Worm (Caenorhabditis elegans): Measurements from ENCODE around the gene sup-1.

sup-1 gene

DNA sequence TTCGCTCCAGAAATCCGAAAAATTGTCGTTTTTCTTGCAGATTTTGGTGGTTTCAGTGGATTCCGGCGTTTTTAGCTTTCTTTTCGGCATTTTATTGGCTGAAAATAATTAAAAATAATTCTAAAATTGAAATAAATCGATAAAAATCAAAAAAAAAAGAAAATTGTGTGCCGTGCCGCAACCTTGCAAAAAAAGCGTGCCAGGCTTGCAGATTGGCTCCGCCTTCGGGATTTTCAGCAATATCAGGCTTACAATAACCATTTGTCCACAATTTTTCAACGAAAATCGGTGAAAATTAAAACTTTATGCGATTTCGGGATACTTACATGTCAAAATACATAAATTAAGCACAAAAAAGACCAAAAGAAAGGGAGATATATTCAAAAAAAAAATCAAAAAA, 18.9 kb downstream of the sup-1 start, which contains the start of gene Y41C4A.9 (continued):
- TF ChIP-seq rpc-1 (optimal IDR thresholded peaks at IDR 0.05), result peak; percentile 2
- TF ChIP-seq rpc-1 (tag; optimal IDR thresholded peaks at IDR 0.05), result no peak
- TF ChIP-seq athp-1 (tag; optimal IDR thresholded peaks at IDR 0.05), result no peak
- no peak for TF ChIP-seq egl-44 (GFP tag; IDR thresholded peaks at IDR 0.05)
- TF ChIP-seq F57A8.1 (GFP tag; optimal IDR thresholded peaks at IDR 0.05), result no peak
- TF ChIP-seq Y53G8AR.9 (GFP tag; conservative IDR thresholded peaks at IDR 0.05), result 0 out of 2 replicates have a peak, but pooled peaks have one; percentile 54
- peak; percentile 27 for TF ChIP-seq snpc-4 (GFP tag; optimal IDR thresholded peaks at IDR 0.05)
- peak in 1 of 4 experiments; percentile 9 for TF ChIP-seq snpc-4 (tag; optimal IDR thresholded peaks at IDR 0.05)
- TF ChIP-seq cebp-1 (GFP tag; IDR thresholded peaks at IDR 0.05), result no peak
- TF ChIP-seq cebp-1 (tag; optimal IDR thresholded peaks at IDR 0.05), result peak; percentile 44
- peak; percentile 22 for TF ChIP-seq tbp1 (GFP tag; optimal IDR thresholded peaks at IDR 0.05)
- TF ChIP-seq sptf-2 (GFP tag; optimal IDR thresholded peaks at IDR 0.05), result no peak
- TF ChIP-seq pbrm-1 (GFP tag; IDR thresholded peaks at IDR 0.05), result no peak
- 0 out of 2 replicates have a peak, but pooled peaks have one; percentile 19 for TF ChIP-seq ztf-28 (GFP tag; IDR thresholded peaks at IDR 0.05)
- TF ChIP-seq D2030.7 (GFP tag; IDR thresholded peaks at IDR 0.05), result peak; percentile 42; the same call in 1 of the 2 replicates
- TF ChIP-seq lsl-1 (GFP tag; optimal IDR thresholded peaks at IDR 0.05), result peak; percentile 18

- TF ChIP-seq ceh-91 (GFP tag; IDR thresholded peaks at IDR 0.05) (no peak), B0261.1 (tag; optimal IDR thresholded peaks at IDR 0.05) (no peak), D2030.7 (GFP tag; IDR thresholded peaks at IDR 0.05) (no peak), ztf-6 (GFP tag; IDR thresholded peaks at IDR 0.05) (no peak), Y79H2A.3 (GFP tag; conservative IDR thresholded peaks at IDR 0.05) (no peak), egl-18 (GFP tag; IDR thresholded peaks at IDR 0.05) (no peak)
These were observed 28.7 kb downstream of the sup-1 start, which contains the start of gene Y41C4A.8 for ce11 chrIII:11708722-11709121. Y41C4A.8 (minus strand) TSS chrIII:11708822.

DNA sequence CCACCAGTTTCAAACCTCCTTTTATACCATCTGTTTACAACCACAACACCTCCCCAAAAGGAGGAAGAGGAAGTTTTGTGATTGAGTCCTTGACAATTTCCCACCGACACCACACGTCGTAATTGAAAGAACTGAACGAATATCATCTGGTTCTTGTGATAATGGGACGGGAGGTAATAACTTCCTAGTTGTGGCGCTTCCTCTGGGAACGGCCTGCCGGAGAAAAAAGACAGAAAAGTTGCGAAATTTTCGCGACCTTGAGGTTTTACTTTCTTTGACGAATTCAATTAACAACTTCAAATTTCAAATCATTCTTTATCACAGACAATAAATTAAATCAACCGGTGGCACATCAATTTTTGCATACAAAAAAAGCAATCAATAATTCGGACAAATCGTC, 30.8 kb downstream of the sup-1 start, which contains the start of gene col-96:
Gene col-96, minus strand, starts transcription at position 101 of the 400 bp plus-strand sequence.
- no peak for TF ChIP-seq nhr-80 (tag; optimal IDR thresholded peaks at IDR 0.05)
- TF ChIP-seq ztf-18 (tag; optimal IDR thresholded peaks at IDR 0.05), result no peak
- TF ChIP-seq cebp-2 (GFP tag; IDR thresholded peaks at IDR 0.05), result no peak
- TF ChIP-seq sea-2 (GFP tag; IDR thresholded peaks at IDR 0.05), result no peak
- TF ChIP-seq lsl-1 (GFP tag; optimal IDR thresholded peaks at IDR 0.05), result no peak
- TF ChIP-seq nfya-1 (tag; optimal IDR thresholded peaks at IDR 0.05; ENCODE audit: borderline replicate concordance, insufficient read depth), result no peak
- TF ChIP-seq D2030.7 (GFP tag; IDR thresholded peaks at IDR 0.05), result no peak
- no peak for TF ChIP-seq B0261.1 (tag; optimal IDR thresholded peaks at IDR 0.05)
- no peak for TF ChIP-seq lin-40 (tag; optimal IDR thresholded peaks at IDR 0.05)
- no peak for TF ChIP-seq lin-26 (GFP tag; IDR thresholded peaks at IDR 0.05)
- TF ChIP-seq aptf-2 (GFP tag; conservative IDR thresholded peaks at IDR 0.05), result no peak
- TF ChIP-seq Y53F4B.3 (GFP tag; IDR thresholded peaks at IDR 0.05), result no peak

- TF ChIP-seq Y56A3A.18 (GFP tag; IDR thresholded peaks at IDR 0.05) (no peak), Y79H2A.3 (GFP tag; conservative IDR thresholded peaks at IDR 0.05) (no peak), egrh-3 (GFP tag; IDR thresholded peaks at IDR 0.05) (peak; percentile 93), ama-1 (optimal IDR thresholded peaks at IDR 0.05) (no peak), ama-1 (GFP tag; optimal IDR thresholded peaks at IDR 0.05) (no peak), zim-3 (tag; optimal IDR thresholded peaks at IDR 0.05) (no peak), cebp-2 (GFP tag; IDR thresholded peaks at IDR 0.05) (no peak), die-1 (tag; optimal IDR thresholded peaks at IDR 0.05) (no peak), chd-7 (tag; optimal IDR thresholded peaks at IDR 0.05) (no peak), pbrm-1 (GFP tag; IDR thresholded peaks at IDR 0.05) (no peak), C06A6.2 (GFP tag; conservative IDR thresholded peaks at IDR 0.05) (no peak), lsy-27 (tag; optimal IDR thresholded peaks at IDR 0.05; ENCODE audit: borderline replicate concordance, insufficient read depth) (no peak), zfh-2 (GFP tag; conservative IDR thresholded peaks at IDR 0.05) (peak; percentile 95), lin-26 (GFP tag; IDR thresholded peaks at IDR 0.05) (0 out of 2 replicates have a peak, but pooled peaks have one; percentile 20), snpc-3.4 (tag; optimal IDR thresholded peaks at IDR 0.05) (no peak), tbx-9 (tag; optimal IDR thresholded peaks at IDR 0.05; ENCODE audit: borderline replicate concordance) (no peak), ztf-25 (GFP tag; IDR thresholded peaks at IDR 0.05) (no peak), T26A5.8 (tag; optimal IDR thresholded peaks at IDR 0.05) (no peak), ets-4 (GFP tag; optimal IDR thresholded peaks at IDR 0.05) (no peak)
These were observed 31.5 kb downstream of the sup-1 start for ce11 chrIII:11705930-11706329.

Data from whole organism, young adult.